Fruit fly (Drosophila melanogaster) whole organism, prepupa: ENCODE results near the gene Nepl5.

Experiments
- CG3032 ChIP-seq: fragments of 200-800 bp; optimal IDR thresholded peaks from 2 replicates; lab custom pipeline; 2019; ENCODE audit warnings: missing biosample characterization, mild to moderate bottlenecking, missing genetic modification characterization, moderate library complexity
- CG8632 ChIP-seq: fragments of 200-800 bp; sonication (Bioruptor generic); optimal IDR thresholded peaks from 3 replicates; lab custom pipeline; 2016; ENCODE audit warnings: missing biosample characterization, missing genetic modification characterization
- Hr4 ChIP-seq: fragments of 200-800 bp; sonication (Bioruptor generic); optimal IDR thresholded peaks from 3 replicates; lab custom pipeline; 2016; ENCODE audit warnings: missing biosample characterization, missing genetic modification characterization
- Met ChIP-seq: fragments of 200-800 bp; sonication (Bioruptor generic); optimal IDR thresholded peaks from 3 replicates; lab custom pipeline; 2016; ENCODE audit warnings: missing biosample characterization, missing genetic modification characterization
- dac ChIP-seq: fragments of 200-800 bp; sonication (Bioruptor generic); optimal IDR thresholded peaks from 2 replicates; lab custom pipeline; 2017; ENCODE audit warnings: missing biosample characterization, mild to moderate bottlenecking, missing genetic modification characterization
- dsx ChIP-seq: fragments of 200-800 bp; optimal IDR thresholded peaks from 3 replicates; lab custom pipeline; 2019; ENCODE audit warnings: missing biosample characterization, mild to moderate bottlenecking, missing genetic modification characterization, moderate library complexity; ENCODE audit not compliant: poor library complexity, severe bottlenecking

DNA sequence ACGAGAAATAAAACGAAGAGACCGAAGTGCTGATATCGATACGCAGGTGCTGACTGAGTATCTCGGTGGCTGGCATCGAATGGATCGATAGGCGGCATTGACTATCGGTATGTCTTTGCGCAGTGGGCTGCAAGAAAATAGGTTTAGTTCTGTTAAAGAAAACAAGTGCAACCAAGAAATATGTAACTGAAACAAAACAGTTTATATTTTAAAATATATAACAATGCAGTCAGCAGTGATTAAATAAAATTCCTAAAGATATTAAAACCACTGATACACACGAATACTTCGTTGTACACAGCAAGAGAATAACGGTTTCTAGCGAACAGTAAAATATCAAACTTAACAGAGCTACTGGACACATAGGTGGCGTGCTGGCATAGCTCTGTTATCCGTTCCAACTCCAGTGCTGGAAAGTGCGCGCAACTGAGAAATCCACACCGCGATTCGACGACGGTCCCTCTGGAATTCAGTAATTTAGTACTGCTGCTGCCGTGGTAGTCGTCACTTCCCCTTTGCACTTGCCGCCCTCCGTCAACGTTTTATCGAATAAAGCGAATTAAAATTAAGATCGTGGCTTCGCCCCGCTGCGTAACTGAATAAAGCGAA, 42.6 kb upstream of the Nepl5 start, which contains the start of the genes Pez and Cpr:
- TF ChIP-seq CG8632 (no peak), Met (GFP tag; lab: Kevin White, UChicago) (no peak), Hr4 (GFP tag; lab: Kevin White, UChicago) (no peak), dsx (GFP tag; lab: Kevin White, UChicago) (no peak), dac (no peak), CG3032 (tag; lab: Kevin White, UChicago) (no peak)
